Fruit fly (Drosophila melanogaster) whole organism, embryonic: ENCODE measurements around the gene CG7546.

Experiments used
- CG12659 ChIP-seq: fragments of 200-800 bp; sonication (Bioruptor generic); optimal IDR thresholded peaks from 3 replicates; lab custom pipeline; 2017; ENCODE audit warnings: mild to moderate bottlenecking, missing biosample characterization, missing genetic modification reagents, missing genetic modification characterization
- CG16779 ChIP-seq: fragments of 200-800 bp; sonication (Bioruptor generic); IDR thresholded peaks from 2 replicates; pipeline ENCODE4 v1.3.6; 2022; ENCODE audit warnings: missing biosample characterization, missing genetic modification characterization
- CG7372 ChIP-seq: fragments of 200-800 bp; sonication (Bioruptor generic); IDR thresholded peaks from 2 replicates; pipeline ENCODE4 v1.3.6; 2022; ENCODE audit warnings: missing biosample characterization, missing genetic modification characterization
- CG9727 ChIP-seq: fragments of 200-800 bp; sonication (Bioruptor generic); optimal IDR thresholded peaks from 3 replicates; lab custom pipeline; 2017; ENCODE audit warnings: missing biosample characterization, mild to moderate bottlenecking, missing genetic modification characterization
- Jarid2 ChIP-seq: fragments of 200-800 bp; sonication (Bioruptor generic); optimal IDR thresholded peaks from 3 replicates; lab custom pipeline; 2017; ENCODE audit warnings: mild to moderate bottlenecking, missing biosample characterization, missing genetic modification reagents, missing genetic modification characterization
- gsb-n ChIP-seq: fragments of 200-800 bp; sonication (Bioruptor generic); optimal IDR thresholded peaks from 3 replicates; lab custom pipeline; 2018; ENCODE audit warnings: missing biosample characterization, mild to moderate bottlenecking, missing genetic modification characterization

- TF ChIP-seq Jarid2 (GFP tag; lab: Kevin White, UChicago): no peak
- no peak for TF ChIP-seq gsb-n
- no peak for TF ChIP-seq CG16779
- TF ChIP-seq CG12659 (GFP tag; lab: Kevin White, UChicago): no peak
- no peak for TF ChIP-seq CG7372 (GFP tag; lab: Robert Waterston, UW)
- no peak for TF ChIP-seq CG9727 (GFP tag; lab: Kevin White, UChicago)
Measured at dm6 chr3L:7562310-7562709, 51.5 kb downstream of the CG7546 start, which contains the start of gene frac.
